Fruit fly (Drosophila melanogaster) whole organism: ENCODE results near the gene Adsl.

Source experiments
- CG8478 ChIP-seq: fragments of >200 bp; optimal IDR thresholded peaks from 2 replicates; lab custom pipeline; 2018; ENCODE audit warnings: inconsistent platforms
- Dll ChIP-seq: fragments of >200 bp; optimal IDR thresholded peaks from 2 replicates; lab custom pipeline; 2017
- EcR ChIP-seq, 2 experiments: fragments of >200 bp; optimal IDR thresholded peaks; 2 replicates each; lab custom pipeline; 2017; ENCODE audit warnings: missing biosample characterization in 2 of 2, missing genetic modification characterization in 2 of 2, missing genetic modification reagents in 2 of 2
- pan ChIP-seq: fragments of >200 bp; optimal IDR thresholded peaks from 2 replicates; lab custom pipeline; 2017
- psq ChIP-seq: fragments of >200 bp; optimal IDR thresholded peaks from 2 replicates; lab custom pipeline; 2017
- usp ChIP-seq: fragments of >200 bp; optimal IDR thresholded peaks from 2 replicates; lab custom pipeline; 2017; ENCODE audit warnings: missing biosample characterization, missing genetic modification characterization, mixed read lengths

- TF ChIP-seq CG8478 (lab: Kevin White, UChicago): no peak
- TF ChIP-seq Dll: no peak
- no peak for TF ChIP-seq usp (GFP tag; lab: Kevin White, UChicago)
- no peak for TF ChIP-seq psq
- no peak for TF ChIP-seq pan (lab: Kevin White, UChicago)
- no peak for TF ChIP-seq EcR (GFP tag; optimal IDR thresholded peaks at IDR 0.05; lab: Kevin White, UChicago)
These were observed 17.5 kb downstream of the Adsl start for dm6 chr3R:17003468-17003867.
